Worm (Caenorhabditis elegans) whole organism, late embryonic: ENCODE measurements around the gene Y39G8B.5.

Experiments used
- C08G9.2 ChIP-seq: sonication (generic microtip); optimal IDR thresholded peaks from 2 replicates; lab custom pipeline; 2016; ENCODE audit warnings: mild to moderate bottlenecking, missing genetic modification characterization, moderate library complexity, missing compliant biosample characterization
- C38D4.7 ChIP-seq: fragments of 200-800 bp; sonication (Bioruptor generic); optimal IDR thresholded peaks from 2 replicates; lab custom pipeline; 2018; ENCODE audit warnings: mild to moderate bottlenecking, missing genetic modification characterization, moderate library complexity, missing compliant biosample characterization
- F13H6.1 ChIP-seq: sonication (generic microtip); optimal IDR thresholded peaks from 2 replicates; lab custom pipeline; 2016; ENCODE audit warnings: missing genetic modification characterization, missing compliant biosample characterization
- K02D7.2 ChIP-seq: sonication (generic microtip); optimal IDR thresholded peaks from 2 replicates; lab custom pipeline; 2017; ENCODE audit warnings: mild to moderate bottlenecking, missing genetic modification characterization, missing compliant biosample characterization
- T23F11.4 ChIP-seq: fragments of 200-800 bp; sonication (Bioruptor generic); optimal IDR thresholded peaks from 2 replicates; lab custom pipeline; 2018; ENCODE audit warnings: mild to moderate bottlenecking, missing genetic modification characterization, missing compliant biosample characterization
- Y22D7AL.16 ChIP-seq: sonication (generic microtip); optimal IDR thresholded peaks from 2 replicates; lab custom pipeline; 2016; ENCODE audit warnings: missing genetic modification characterization, missing compliant biosample characterization
- ama-1 ChIP-seq: fragments of 150-350 bp; optimal IDR thresholded peaks from 2 replicates; lab custom pipeline; 2014
- ceh-14 ChIP-seq: sonication (generic microtip); optimal IDR thresholded peaks from 2 replicates; lab custom pipeline; 2016; ENCODE audit warnings: missing genotype, missing genetic modification characterization, missing compliant biosample characterization
- ceh-18 ChIP-seq: sonication (generic microtip); optimal IDR thresholded peaks from 2 replicates; lab custom pipeline; 2016; ENCODE audit warnings: missing genetic modification characterization, missing compliant biosample characterization
- ceh-2 ChIP-seq: sonication (generic microtip); optimal IDR thresholded peaks from 2 replicates; lab custom pipeline; 2016; ENCODE audit warnings: missing genotype, missing genetic modification characterization, missing compliant biosample characterization
- ceh-30 ChIP-seq: fragments of 150-350 bp; optimal IDR thresholded peaks from 2 replicates; lab custom pipeline; 2014; ENCODE audit warnings: missing biosample characterization, missing genetic modification characterization
- ceh-34 ChIP-seq: sonication (generic microtip); optimal IDR thresholded peaks from 2 replicates; lab custom pipeline; 2016; ENCODE audit warnings: mild to moderate bottlenecking, missing genetic modification characterization, missing compliant biosample characterization
- ceh-6 ChIP-seq: fragments of 200-800 bp; sonication (Bioruptor generic); optimal IDR thresholded peaks from 2 replicates; lab custom pipeline; 2018; ENCODE audit warnings: mild to moderate bottlenecking, missing genetic modification characterization, missing compliant biosample characterization
- ceh-9 ChIP-seq: sonication (generic microtip); optimal IDR thresholded peaks from 2 replicates; lab custom pipeline; 2016; ENCODE audit warnings: mild to moderate bottlenecking, missing genetic modification characterization, inconsistent platforms, missing compliant biosample characterization
- dmd-4 ChIP-seq: sonication (generic microtip); optimal IDR thresholded peaks from 2 replicates; lab custom pipeline; 2016; ENCODE audit warnings: borderline replicate concordance, missing genetic modification characterization, missing compliant biosample characterization
- dve-1 ChIP-seq: sonication (generic microtip); optimal IDR thresholded peaks from 2 replicates; lab custom pipeline; 2017; ENCODE audit warnings: antibody characterized with exemption, mild to moderate bottlenecking, missing genetic modification characterization, missing compliant biosample characterization
- elt-2 ChIP-seq: sonication (generic microtip); optimal IDR thresholded peaks from 2 replicates; lab custom pipeline; 2016; ENCODE audit warnings: missing genetic modification reagents, missing genetic modification characterization, missing compliant biosample characterization
- elt-4 ChIP-seq: sonication (generic microtip); optimal IDR thresholded peaks from 2 replicates; lab custom pipeline; 2016; ENCODE audit warnings: missing genetic modification characterization, missing compliant biosample characterization
- ets-4 ChIP-seq: sonication (generic microtip); optimal IDR thresholded peaks from 2 replicates; lab custom pipeline; 2016; ENCODE audit warnings: missing genetic modification characterization, missing compliant biosample characterization
- eyg-1 ChIP-seq: sonication (generic microtip); optimal IDR thresholded peaks from 2 replicates; lab custom pipeline; 2016; ENCODE audit warnings: missing genotype, missing genetic modification characterization, missing compliant biosample characterization
- fax-1 ChIP-seq: sonication (generic microtip); optimal IDR thresholded peaks from 2 replicates; lab custom pipeline; 2016; ENCODE audit warnings: missing genotype, missing genetic modification characterization, missing compliant biosample characterization
- fkh-10 ChIP-seq: fragments of 150-350 bp; optimal IDR thresholded peaks from 2 replicates; lab custom pipeline; 2014; ENCODE audit warnings: missing biosample characterization, missing genetic modification reagents, missing genetic modification characterization
- fkh-6 ChIP-seq: sonication (generic microtip); optimal IDR thresholded peaks from 2 replicates; lab custom pipeline; 2016; ENCODE audit warnings: missing genetic modification characterization, missing compliant biosample characterization
- hlh-13 ChIP-seq: fragments of 200-800 bp; sonication (Bioruptor generic); optimal IDR thresholded peaks from 2 replicates; lab custom pipeline; 2018; ENCODE audit warnings: mild to moderate bottlenecking, missing genetic modification characterization, missing compliant biosample characterization
- hlh-15 ChIP-seq: sonication (generic microtip); optimal IDR thresholded peaks from 2 replicates; lab custom pipeline; 2016; ENCODE audit warnings: missing genetic modification characterization, missing compliant biosample characterization
- hlh-6 ChIP-seq: sonication (generic microtip); optimal IDR thresholded peaks from 2 replicates; lab custom pipeline; 2016; ENCODE audit warnings: missing genotype, missing genetic modification characterization, missing compliant biosample characterization
- hlh-8 ChIP-seq: sonication (generic microtip); optimal IDR thresholded peaks from 2 replicates; lab custom pipeline; 2016; ENCODE audit warnings: missing genotype, missing genetic modification characterization, missing compliant biosample characterization
- lin-11 ChIP-seq: fragments of 200-800 bp; sonication (Bioruptor generic); optimal IDR thresholded peaks from 2 replicates; lab custom pipeline; 2018; ENCODE audit warnings: mild to moderate bottlenecking, missing genetic modification characterization, missing compliant biosample characterization
- madf-2 ChIP-seq: sonication (generic microtip); optimal IDR thresholded peaks from 2 replicates; lab custom pipeline; 2017; ENCODE audit warnings: missing genetic modification characterization, missing compliant biosample characterization
- nfya-1 ChIP-seq: sonication (generic microtip); optimal IDR thresholded peaks from 2 replicates; lab custom pipeline; 2017; ENCODE audit warnings: missing genetic modification characterization, mild to moderate bottlenecking, missing compliant biosample characterization, antibody characterized with exemption, moderate library complexity
- nhr-11 ChIP-seq: fragments of 150-350 bp; optimal IDR thresholded peaks from 2 replicates; lab custom pipeline; 2014; ENCODE audit warnings: missing biosample characterization, missing genetic modification characterization
- nhr-232 ChIP-seq: sonication (generic microtip); optimal IDR thresholded peaks from 2 replicates; lab custom pipeline; 2016; ENCODE audit warnings: missing genetic modification characterization, missing compliant biosample characterization
- pag-3 ChIP-seq: sonication (generic microtip); optimal IDR thresholded peaks from 2 replicates; lab custom pipeline; 2016; ENCODE audit warnings: missing compliant biosample characterization, missing genetic modification characterization, borderline replicate concordance
- pha-2 ChIP-seq: sonication (generic microtip); optimal IDR thresholded peaks from 2 replicates; lab custom pipeline; 2017; ENCODE audit warnings: mild to moderate bottlenecking, missing genetic modification characterization, missing compliant biosample characterization
- pha-4 ChIP-seq: fragments of 150-350 bp; optimal IDR thresholded peaks from 2 replicates; lab custom pipeline; 2018; ENCODE audit warnings: missing biosample characterization, missing genetic modification reagents, missing genetic modification characterization
- pros-1 ChIP-seq: fragments of 150-350 bp; optimal IDR thresholded peaks from 2 replicates; lab custom pipeline; 2014; ENCODE audit warnings: missing biosample characterization, missing genetic modification reagents, missing genetic modification characterization
- ref-2 ChIP-seq: sonication (generic microtip); optimal IDR thresholded peaks from 2 replicates; lab custom pipeline; 2016; ENCODE audit warnings: missing genetic modification characterization, missing compliant biosample characterization
- rnt-1 ChIP-seq: sonication (generic microtip); optimal IDR thresholded peaks from 2 replicates; lab custom pipeline; 2016; ENCODE audit warnings: missing genetic modification characterization, missing compliant biosample characterization
- sdc-2 ChIP-seq: sonication (generic microtip); optimal IDR thresholded peaks from 2 replicates; lab custom pipeline; 2016; ENCODE audit warnings: missing genotype, missing genetic modification characterization, missing compliant biosample characterization
- syd-9 ChIP-seq: sonication (generic microtip); optimal IDR thresholded peaks from 2 replicates; lab custom pipeline; 2016; ENCODE audit warnings: mild to moderate bottlenecking, missing genetic modification characterization, moderate library complexity, missing compliant biosample characterization
- unc-3 ChIP-seq, 2 experiments: fragments of 200-800 bp in 1 of 2; sonication (Bioruptor generic) in 1 of 2; sonication (generic microtip) in 1 of 2; conservative IDR thresholded peaks in 1 of 2; optimal IDR thresholded peaks in 1 of 2; 2 replicates each; pipeline versions ENCODE4 v1.3.6 to Lab custom; 2016 to 2022; ENCODE audit warnings: missing compliant biosample characterization in 2 of 2, missing genetic modification characterization in 2 of 2, missing genetic modification reagents in 1 of 2
- unc-55 ChIP-seq: sonication (generic microtip); optimal IDR thresholded peaks from 2 replicates; lab custom pipeline; 2017; ENCODE audit warnings: missing biosample characterization, missing genetic modification reagents, missing genetic modification characterization
- unc-86 ChIP-seq: sonication (generic microtip); optimal IDR thresholded peaks from 2 replicates; lab custom pipeline; 2016; ENCODE audit warnings: missing genetic modification characterization, missing compliant biosample characterization
- zip-5 ChIP-seq: sonication (generic microtip); optimal IDR thresholded peaks from 2 replicates; lab custom pipeline; 2016; ENCODE audit warnings: missing genetic modification characterization, missing compliant biosample characterization
- ztf-16 ChIP-seq: sonication (generic microtip); optimal IDR thresholded peaks from 2 replicates; lab custom pipeline; 2017; ENCODE audit warnings: missing genetic modification characterization, missing compliant biosample characterization

Y39G8B.5 gene

DNA sequence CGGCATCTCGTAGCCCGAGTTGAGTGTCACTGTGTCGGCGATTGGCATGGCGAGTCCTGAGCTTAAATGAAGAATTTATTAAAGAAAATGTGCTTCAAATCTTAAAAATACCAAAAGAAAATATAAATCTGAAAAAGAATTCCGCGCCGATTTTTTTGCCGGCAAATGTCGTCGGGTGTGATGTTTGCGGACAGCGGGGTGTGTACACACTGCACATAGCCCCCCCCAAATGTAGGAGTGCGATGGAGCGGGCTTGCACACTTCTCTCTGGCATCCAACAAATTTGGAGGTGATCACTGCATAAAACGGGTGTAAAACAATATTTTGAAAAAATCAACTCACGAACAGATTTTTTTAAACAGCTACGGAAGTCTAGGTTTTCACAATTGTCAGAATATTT lies 15.5 kb downstream of the Y39G8B.5 start, which contains the start of gene Y39G8B.2 (continued):
- TF ChIP-seq zip-5 (tag; lab: Kevin White, UChicago) (no peak), hlh-6 (tag; lab: Kevin White, UChicago) (no peak), fkh-10 (no peak), unc-86 (peak; percentile 2), eyg-1 (tag; lab: Kevin White, UChicago) (peak; percentile 2), ets-4 (tag; lab: Kevin White, UChicago) (no peak), fax-1 (tag; lab: Kevin White, UChicago) (no peak), ceh-14 (peak; percentile 55), sdc-2 (peak; percentile 9), ceh-2 (no peak), ceh-30 (tag; lab: Kevin White, UChicago) (peak; percentile 1), ama-1 (no peak), nhr-11 (tag; lab: Kevin White, UChicago) (no peak), hlh-13 (GFP tag; lab: Kevin White, UChicago) (no peak), ceh-18 (tag; lab: Kevin White, UChicago) (peak; percentile 65), ref-2 (tag; lab: Kevin White, UChicago) (peak; percentile 82), pros-1 (tag; lab: Kevin White, UChicago) (peak; percentile 36), nhr-232 (tag; lab: Kevin White, UChicago) (no peak), madf-2 (tag; lab: Kevin White, UChicago) (peak; percentile 41), fkh-6 (tag; lab: Kevin White, UChicago) (no peak)
- TF ChIP-seq, all 69 proteins: peak for 29

DNA sequence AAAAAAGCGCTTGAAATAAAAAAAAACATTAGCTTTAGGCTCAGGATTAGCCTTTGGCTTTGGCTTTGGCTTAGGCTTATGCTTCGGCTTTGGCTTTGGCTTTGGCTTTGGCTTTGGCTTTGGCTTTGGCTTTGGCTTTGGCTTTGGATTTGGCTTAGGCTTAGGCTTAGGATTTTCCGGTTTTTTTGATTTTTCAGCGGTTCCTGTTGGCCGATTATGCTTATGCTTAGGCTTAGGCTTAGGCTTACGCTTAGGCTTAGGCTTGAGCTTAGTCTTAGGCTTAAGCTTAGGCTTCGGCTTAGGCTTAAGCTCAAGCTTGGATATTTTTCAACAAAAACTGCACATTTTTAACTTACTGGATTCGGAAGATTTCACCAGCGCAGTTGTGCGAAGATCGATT lies 17.5 kb downstream of the Y39G8B.5 start:
- no peak for TF ChIP-seq dmd-4
- peak; percentile 45 for TF ChIP-seq dve-1 (tag; lab: Kevin White, UChicago)
- no peak for TF ChIP-seq Y22D7AL.16

- TF ChIP-seq lin-11 (no peak), fax-1 (tag; lab: Kevin White, UChicago) (no peak), ceh-9 (no peak), hlh-6 (tag; lab: Kevin White, UChicago) (no peak), ceh-34 (tag; lab: Kevin White, UChicago) (no peak), syd-9 (tag; lab: Kevin White, UChicago) (no peak), F13H6.1 (tag; lab: Kevin White, UChicago) (no peak), C08G9.2 (tag; lab: Kevin White, UChicago) (no peak), ceh-30 (tag; lab: Kevin White, UChicago) (no peak), ceh-6 (no peak), hlh-13 (GFP tag; lab: Kevin White, UChicago) (no peak), C38D4.7 (GFP tag; lab: Kevin White, UChicago) (no peak), elt-2 (tag; lab: Kevin White, UChicago) (no peak)
These were observed 18.1 kb downstream of the Y39G8B.5 start, which contains the start of gene Y39G8B.1 for ce11 chrII:13973514-13973913. TSS of gene Y39G8B.1 (minus strand) at chrII:13973812.

DNA sequence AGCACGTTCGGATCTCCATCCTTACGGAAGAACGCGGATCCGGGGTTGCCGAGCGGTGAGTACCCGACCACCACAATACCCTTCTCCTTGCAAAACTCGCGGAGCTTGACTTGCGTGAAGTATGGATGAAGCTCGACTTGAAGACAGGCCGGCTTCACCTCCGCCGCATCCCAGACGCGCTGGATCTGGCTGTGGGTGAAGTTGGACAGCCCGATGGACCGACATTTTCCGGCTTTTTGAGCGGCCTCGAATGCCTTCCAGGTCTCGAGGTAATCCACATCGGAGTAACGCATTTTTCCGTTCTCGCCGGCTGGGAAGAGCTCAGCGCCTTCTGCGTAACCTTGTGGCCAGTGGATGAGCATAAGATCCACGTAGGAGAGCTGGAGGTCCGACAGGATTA lies 19.4 kb downstream of the Y39G8B.5 start:
- TF ChIP-seq elt-4 (tag; lab: Kevin White, UChicago): no peak
- TF ChIP-seq lin-11: no peak
- no peak for TF ChIP-seq syd-9 (tag; lab: Kevin White, UChicago)
- TF ChIP-seq pag-3 (tag; lab: Kevin White, UChicago): no peak
- no peak for TF ChIP-seq pha-4 (tag; lab: Kevin White, UChicago)
- TF ChIP-seq unc-3 (GFP tag; conservative IDR thresholded peaks at IDR 0.05; lab: Robert Waterston, UW): no peak
- no peak for TF ChIP-seq unc-3 (tag; optimal IDR thresholded peaks at IDR 0.05; lab: Kevin White, UChicago)
- TF ChIP-seq unc-86: no peak
- TF ChIP-seq Y22D7AL.16: no peak
- TF ChIP-seq rnt-1 (tag; lab: Kevin White, UChicago): no peak
- TF ChIP-seq pha-2 (tag; lab: Kevin White, UChicago): no peak
- no peak for TF ChIP-seq hlh-15 (tag; lab: Kevin White, UChicago)
- no peak for TF ChIP-seq nfya-1 (tag; lab: Kevin White, UChicago)
- no peak for TF ChIP-seq ztf-16 (tag; lab: Kevin White, UChicago)
- TF ChIP-seq hlh-8 (tag; lab: Kevin White, UChicago): no peak
- no peak for TF ChIP-seq unc-55 (GFP tag; lab: Kevin White, UChicago)
- TF ChIP-seq C08G9.2 (tag; lab: Kevin White, UChicago): no peak
- no peak for TF ChIP-seq T23F11.4 (GFP tag; lab: Kevin White, UChicago)
- TF ChIP-seq K02D7.2 (tag; lab: Kevin White, UChicago): no peak
- no peak for TF ChIP-seq hlh-13 (GFP tag; lab: Kevin White, UChicago)
- no peak for TF ChIP-seq hlh-6 (tag; lab: Kevin White, UChicago)
